Worm (Caenorhabditis elegans): ENCODE data around the gene irld-38.

The irld-38 gene

DNA sequence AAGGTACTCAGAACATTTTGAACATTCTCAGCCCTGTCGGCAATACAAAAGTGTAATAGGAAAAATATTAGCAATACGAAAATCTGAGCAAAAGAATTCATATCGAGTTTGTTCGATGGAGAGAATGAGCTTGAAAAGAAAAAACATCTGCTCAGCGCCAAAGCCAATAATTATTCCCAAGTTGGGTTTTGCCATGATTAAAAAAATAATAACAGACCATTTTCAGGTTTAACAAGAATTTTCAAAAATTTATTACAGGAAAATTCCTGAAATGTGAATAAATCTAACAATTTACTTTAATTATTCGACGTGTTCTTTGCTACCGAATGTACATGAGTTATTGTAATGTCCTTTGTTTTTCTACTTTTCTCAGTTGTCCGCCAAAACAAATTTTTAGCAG, at the start of gene irld-38:
Gene irld-38, minus strand, starts transcription at position 101 of the 400 bp plus-strand sequence.
- TF ChIP-seq mls-2 (tag; optimal IDR thresholded peaks at IDR 0.05) (no peak), blmp-1 (tag; optimal IDR thresholded peaks at IDR 0.05) (no peak), lsy-2 (tag; optimal IDR thresholded peaks at IDR 0.05) (no peak)

DNA sequence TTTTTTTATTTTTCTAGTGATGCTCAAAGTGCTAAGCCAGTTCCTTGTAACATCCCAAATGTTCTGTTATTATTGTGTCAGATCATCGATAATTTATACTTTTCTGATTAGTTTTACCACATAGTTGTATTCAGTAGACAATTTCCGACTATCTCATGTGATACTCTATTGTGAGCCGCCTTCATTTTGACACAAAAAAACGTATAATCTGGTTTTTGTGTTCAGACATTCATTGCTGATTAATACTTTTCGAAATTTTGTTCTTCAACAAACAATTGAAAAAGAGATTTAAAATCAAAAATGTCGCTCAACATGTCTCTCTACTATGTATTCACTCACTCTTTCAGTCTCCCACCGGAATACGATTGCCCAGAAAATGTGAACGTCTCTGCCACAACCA, 49.2 kb upstream of the irld-38 start, which contains the start of gene srt-7:
Gene srt-7, plus strand, starts transcription at position 301 of the 400 bp plus-strand sequence.
- TF ChIP-seq unc-39 (tag; optimal IDR thresholded peaks at IDR 0.05) (no peak), ceh-43 (GFP tag; optimal IDR thresholded peaks at IDR 0.05) (no peak), bed-3 (GFP tag; optimal IDR thresholded peaks at IDR 0.05) (no peak), ceh-83 (GFP tag; optimal IDR thresholded peaks at IDR 0.05) (no peak), ces-1 (GFP tag; optimal IDR thresholded peaks at IDR 0.05) (no peak), elt-3 (tag; optimal IDR thresholded peaks at IDR 0.05) (no peak), M03D4.4 (tag; optimal IDR thresholded peaks at IDR 0.05) (no peak), ham-2 (GFP tag; optimal IDR thresholded peaks at IDR 0.05) (no peak), lin-32 (GFP tag; optimal IDR thresholded peaks at IDR 0.05) (no peak), ceh-39 (tag; optimal IDR thresholded peaks at IDR 0.05) (no peak), sptf-1 (tag; optimal IDR thresholded peaks at IDR 0.05) (no peak), zip-8 (tag; optimal IDR thresholded peaks at IDR 0.05) (no peak), nhr-28 (tag; optimal IDR thresholded peaks at IDR 0.05) (no peak), pha-4 (tag; optimal IDR thresholded peaks at IDR 0.05) (no peak), unc-62 (GFP tag; optimal IDR thresholded peaks at IDR 0.05) (no peak), blmp-1 (tag; optimal IDR thresholded peaks at IDR 0.05) (no peak), mep-1 (tag; optimal IDR thresholded peaks at IDR 0.05) (no peak)

DNA sequence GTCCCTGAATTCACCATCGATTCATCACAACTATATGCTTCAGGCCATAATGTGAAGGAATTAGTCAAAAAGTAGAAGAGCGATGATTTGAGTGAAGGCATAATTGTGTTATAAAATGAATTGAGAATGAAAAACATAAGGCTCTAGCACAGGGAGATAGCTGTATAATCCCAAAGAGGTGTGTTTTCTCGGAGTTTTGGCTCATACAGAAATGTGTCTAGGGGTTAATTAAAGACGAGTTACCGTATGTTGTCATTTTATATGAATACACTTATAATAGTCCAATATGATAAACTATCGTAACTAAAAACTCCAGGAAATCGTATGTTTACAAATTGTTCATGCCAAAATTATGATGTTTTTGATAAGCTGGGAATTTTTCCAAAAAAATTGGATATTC, 48.5 kb upstream of the irld-38 start, which contains the start of gene srt-5:
Gene srt-5, minus strand, starts transcription at position 101 of the 400 bp plus-strand sequence.
- TF ChIP-seq ceh-83 (GFP tag; optimal IDR thresholded peaks at IDR 0.05) = no peak
- no peak for TF ChIP-seq ztf-11 (tag; optimal IDR thresholded peaks at IDR 0.05)
- no peak for TF ChIP-seq tbx-8 (GFP tag; optimal IDR thresholded peaks at IDR 0.05)
- no peak for TF ChIP-seq bed-3 (GFP tag; optimal IDR thresholded peaks at IDR 0.05)
- no peak for TF ChIP-seq ceh-39 (tag; optimal IDR thresholded peaks at IDR 0.05)
- TF ChIP-seq drap-1 (GFP tag; optimal IDR thresholded peaks at IDR 0.05) = no peak
- TF ChIP-seq hlh-1 (tag; optimal IDR thresholded peaks at IDR 0.05) = no peak
- no peak for TF ChIP-seq mep-1 (tag; optimal IDR thresholded peaks at IDR 0.05)
- no peak for TF ChIP-seq unc-120 (tag; optimal IDR thresholded peaks at IDR 0.05; ENCODE audit: poor library complexity, severe bottlenecking)
- no peak for TF ChIP-seq elt-3 (tag; optimal IDR thresholded peaks at IDR 0.05)
- no peak for TF ChIP-seq zip-8 (tag; optimal IDR thresholded peaks at IDR 0.05)
- no peak for TF ChIP-seq unc-62 (GFP tag; optimal IDR thresholded peaks at IDR 0.05)
- TF ChIP-seq pha-4 (tag; optimal IDR thresholded peaks at IDR 0.05) = no peak
- TF ChIP-seq flh-1 (GFP tag; optimal IDR thresholded peaks at IDR 0.05) = no peak
- no peak for TF ChIP-seq ceh-43 (GFP tag; optimal IDR thresholded peaks at IDR 0.05)
- TF ChIP-seq nhr-12 (tag; optimal IDR thresholded peaks at IDR 0.05) = no peak
- no peak for TF ChIP-seq nhr-2 (tag; optimal IDR thresholded peaks at IDR 0.05)

DNA sequence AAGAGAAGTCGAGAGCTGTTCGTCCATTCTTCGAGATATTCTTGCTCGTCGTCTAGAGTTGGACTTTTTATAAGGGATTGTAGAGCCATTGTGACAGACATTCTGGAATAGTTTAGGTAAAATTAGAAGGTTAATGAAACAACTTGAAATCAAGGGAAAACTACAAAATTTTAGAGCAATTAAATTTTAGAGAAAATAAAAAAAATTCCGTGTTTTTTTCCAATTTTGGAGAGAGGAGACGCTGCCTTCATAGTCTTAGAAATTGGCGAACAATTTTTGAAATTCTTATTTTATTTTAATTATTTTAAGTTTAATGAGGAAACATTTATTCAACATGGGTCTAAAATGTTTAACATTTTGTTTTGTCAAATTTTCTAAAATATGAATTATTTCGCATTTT, 39.3 kb upstream of the irld-38 start, which contains the start of gene C50H11.13:
Gene C50H11.13, minus strand, starts transcription at position 101 of the 400 bp plus-strand sequence.
- TF ChIP-seq zip-8 (tag; optimal IDR thresholded peaks at IDR 0.05) = no peak

DNA sequence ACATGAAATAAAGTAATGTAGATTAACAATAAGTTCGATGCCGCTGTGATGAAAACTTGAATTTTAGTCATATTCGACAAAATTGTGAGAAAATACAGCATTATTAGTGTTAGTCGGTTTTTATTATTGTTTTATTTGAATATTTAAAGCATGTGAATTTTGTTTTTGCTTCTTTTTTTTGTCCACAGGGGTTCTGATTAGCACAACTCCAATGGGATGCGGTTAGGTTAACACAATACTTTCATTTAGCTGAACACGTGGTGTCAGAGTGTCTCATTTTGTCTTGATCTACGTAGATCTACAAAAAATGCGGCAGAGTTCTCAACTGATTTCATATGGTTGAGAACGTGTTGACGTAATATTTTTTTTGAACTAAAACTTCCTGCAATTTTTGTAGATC, 36.9 kb upstream of the irld-38 start, which contains the start of gene str-40:
Gene str-40, minus strand, starts transcription at position 101 of the 400 bp plus-strand sequence.
- no peak for TF ChIP-seq sptf-1 (tag; optimal IDR thresholded peaks at IDR 0.05)
- no peak for TF ChIP-seq mls-2 (tag; optimal IDR thresholded peaks at IDR 0.05)
- TF ChIP-seq ham-2 (GFP tag; optimal IDR thresholded peaks at IDR 0.05) = no peak
- TF ChIP-seq zip-8 (tag; optimal IDR thresholded peaks at IDR 0.05) = no peak
- no peak for TF ChIP-seq ceh-39 (tag; optimal IDR thresholded peaks at IDR 0.05)
- TF ChIP-seq nhr-2 (tag; optimal IDR thresholded peaks at IDR 0.05) = no peak
- no peak for TF ChIP-seq ceh-43 (GFP tag; optimal IDR thresholded peaks at IDR 0.05)
- TF ChIP-seq unc-120 (tag; optimal IDR thresholded peaks at IDR 0.05; ENCODE audit: poor library complexity, severe bottlenecking) = no peak
- TF ChIP-seq lsy-2 (tag; optimal IDR thresholded peaks at IDR 0.05) = no peak
- TF ChIP-seq nhr-12 (tag; optimal IDR thresholded peaks at IDR 0.05) = no peak
- TF ChIP-seq unc-39 (tag; optimal IDR thresholded peaks at IDR 0.05) = no peak
- TF ChIP-seq M03D4.4 (tag; optimal IDR thresholded peaks at IDR 0.05) = no peak
- no peak for TF ChIP-seq sem-2 (GFP tag; optimal IDR thresholded peaks at IDR 0.05)
- TF ChIP-seq elt-1 (tag; optimal IDR thresholded peaks at IDR 0.05; ENCODE audit: borderline replicate concordance, insufficient read depth) = no peak
- TF ChIP-seq snpc-4 (tag; optimal IDR thresholded peaks at IDR 0.05) = no peak
- no peak for TF ChIP-seq lin-13 (tag; optimal IDR thresholded peaks at IDR 0.05)
- TF ChIP-seq mab-5 (tag; optimal IDR thresholded peaks at IDR 0.05) = no peak
- no peak for TF ChIP-seq ceh-83 (GFP tag; optimal IDR thresholded peaks at IDR 0.05)
- no peak for TF ChIP-seq pha-4 (tag; optimal IDR thresholded peaks at IDR 0.05)

Data from whole organism, mixed stage, embryonic.